Worm (Caenorhabditis elegans) whole organism, L4 larva: ENCODE measurements around the gene srm-1.

Experiments
- F37D6.2 ChIP-seq: sonication (generic microtip); optimal IDR thresholded peaks from 2 replicates; lab custom pipeline; 2016; ENCODE audit warnings: mild to moderate bottlenecking, missing genetic modification characterization, missing compliant biosample characterization
- F44E2.7 ChIP-seq: fragments of 200-800 bp; sonication (Bioruptor generic); IDR thresholded peaks from 2 replicates; pipeline ENCODE4 v2.1.2; 2022; ENCODE audit warnings: missing genetic modification characterization, missing compliant biosample characterization
- R02D3.7 ChIP-seq: fragments of 150-350 bp; sonication (generic microtip); optimal IDR thresholded peaks from 3 replicates; lab custom pipeline; 2014; ENCODE audit warnings: missing biosample characterization, missing genetic modification characterization
- T26A8.4 ChIP-seq: fragments of 200-800 bp; sonication (Bioruptor generic); IDR thresholded peaks from 2 replicates; pipeline ENCODE4 v1.3.6; 2022; ENCODE audit warnings: missing genetic modification characterization, missing compliant biosample characterization
- Y105C5A.15 ChIP-seq: fragments of 200-800 bp; sonication (Bioruptor generic); IDR thresholded peaks from 2 replicates; pipeline ENCODE4 v1.3.6; 2022; ENCODE audit warnings: missing genetic modification characterization, missing compliant biosample characterization
- Y48G9A.11 ChIP-seq: fragments of 200-800 bp; sonication (Bioruptor generic); IDR thresholded peaks from 2 replicates; pipeline ENCODE4 v1.3.6; 2022; ENCODE audit warnings: missing genetic modification reagents, missing genetic modification characterization, missing compliant biosample characterization
- ZK546.5 ChIP-seq, 2 experiments: sonication (generic microtip); optimal IDR thresholded peaks; 2 replicates each; lab custom pipeline; 2017; ENCODE audit warnings: missing biosample characterization in 2 of 2, missing genetic modification characterization in 2 of 2
- aly-2 ChIP-seq: sonication (generic microtip); optimal IDR thresholded peaks from 2 replicates; lab custom pipeline; 2018; ENCODE audit warnings: missing biosample characterization, missing genetic modification characterization
- ama-1 ChIP-seq: fragments of 150-350 bp; optimal IDR thresholded peaks from 2 replicates; lab custom pipeline; 2014; ENCODE audit warnings: inconsistent platforms, mixed read lengths
- ces-1 ChIP-seq: fragments of 150-350 bp; sonication (generic microtip); optimal IDR thresholded peaks from 4 replicates; lab custom pipeline; 2014; ENCODE audit warnings: missing biosample characterization, missing genetic modification reagents, missing genetic modification characterization
- ctbp-1 ChIP-seq: fragments of 200-800 bp; sonication (Bioruptor generic); IDR thresholded peaks from 2 replicates; pipeline ENCODE4 v1.3.6; 2022; ENCODE audit warnings: missing genetic modification reagents, missing genetic modification characterization, missing compliant biosample characterization
- dmd-9 ChIP-seq: fragments of 200-800 bp; sonication (Bioruptor generic); IDR thresholded peaks from 2 replicates; pipeline ENCODE4 v1.3.6; 2022; ENCODE audit warnings: missing genetic modification reagents, missing genetic modification characterization, missing compliant biosample characterization
- dpl-1 ChIP-seq: fragments of 150-350 bp; optimal IDR thresholded peaks from 2 replicates; lab custom pipeline; 2014; ENCODE audit warnings: missing biosample characterization, missing genetic modification reagents, missing genetic modification characterization
- hif-1 ChIP-seq, 2 experiments: sonication (generic microtip); optimal IDR thresholded peaks; 2 replicates each; lab custom pipeline; 2016 to 2017; ENCODE audit warnings: missing compliant biosample characterization in 2 of 2, missing genetic modification characterization in 2 of 2, missing genetic modification reagents in 2 of 2, missing genotype in 2 of 2, mild to moderate bottlenecking in 1 of 2
- hmg-1.1 ChIP-seq: fragments of 200-800 bp; sonication (Bioruptor generic); IDR thresholded peaks from 2 replicates; pipeline ENCODE4 v1.3.6; 2022; ENCODE audit warnings: missing genetic modification reagents, missing genetic modification characterization, missing compliant biosample characterization
- lin-13 ChIP-seq: fragments of 150-350 bp; optimal IDR thresholded peaks from 2 replicates; lab custom pipeline; 2014; ENCODE audit warnings: missing biosample characterization, missing genetic modification reagents, missing genetic modification characterization
- lin-39 ChIP-seq: fragments of 150-350 bp; optimal IDR thresholded peaks from 2 replicates; lab custom pipeline; 2014; ENCODE audit warnings: missing biosample characterization, missing genetic modification reagents, missing genetic modification characterization
- mes-2 ChIP-seq: sonication (generic microtip); optimal IDR thresholded peaks from 2 replicates; lab custom pipeline; 2016; ENCODE audit warnings: missing genotype, mild to moderate bottlenecking, missing genetic modification characterization, missing compliant biosample characterization; ENCODE audit not compliant: poor library complexity, severe bottlenecking
- nhr-11 ChIP-seq: fragments of 150-350 bp; optimal IDR thresholded peaks from 2 replicates; lab custom pipeline; 2014; ENCODE audit warnings: missing biosample characterization, missing genetic modification characterization
- nhr-111 ChIP-seq: fragments of 200-800 bp; sonication (Bioruptor generic); optimal IDR thresholded peaks from 2 replicates; lab custom pipeline; 2018; ENCODE audit warnings: mild to moderate bottlenecking, missing genetic modification characterization, missing compliant biosample characterization
- nhr-25 ChIP-seq: sonication (generic microtip); optimal IDR thresholded peaks from 2 replicates; lab custom pipeline; 2017; ENCODE audit warnings: missing genetic modification characterization, mild to moderate bottlenecking, missing compliant biosample characterization, antibody characterized with exemption, moderate library complexity, borderline replicate concordance; ENCODE audit not compliant: insufficient read depth
- nhr-41 ChIP-seq: fragments of 200-800 bp; sonication (Bioruptor generic); IDR thresholded peaks from 2 replicates; pipeline ENCODE4 v1.3.6; 2022; ENCODE audit warnings: missing genetic modification reagents, missing genetic modification characterization, missing compliant biosample characterization
- nhr-42 ChIP-seq: fragments of 200-800 bp; sonication (Bioruptor generic); IDR thresholded peaks from 2 replicates; pipeline ENCODE4 v1.3.6; 2022; ENCODE audit warnings: missing genetic modification characterization, missing compliant biosample characterization
- nhr-48 ChIP-seq: sonication (generic microtip); optimal IDR thresholded peaks from 2 replicates; lab custom pipeline; 2016; ENCODE audit warnings: mild to moderate bottlenecking, missing genetic modification characterization, missing compliant biosample characterization
- nhr-6 ChIP-seq: fragments of 150-350 bp; optimal IDR thresholded peaks from 2 replicates; lab custom pipeline; 2014; ENCODE audit warnings: missing biosample characterization, missing genetic modification characterization
- rbr-2 ChIP-seq: sonication (generic microtip); optimal IDR thresholded peaks from 2 replicates; lab custom pipeline; 2016; ENCODE audit warnings: missing genotype, missing genetic modification characterization, missing compliant biosample characterization
- set-16 ChIP-seq: fragments of 200-800 bp; sonication (Bioruptor generic); IDR thresholded peaks from 2 replicates; pipeline ENCODE4 v1.3.6; 2022; ENCODE audit warnings: missing genetic modification reagents, missing genetic modification characterization, missing compliant biosample characterization
- spr-3 ChIP-seq: fragments of 200-800 bp; sonication (Bioruptor generic); optimal IDR thresholded peaks from 2 replicates; lab custom pipeline; 2018; ENCODE audit warnings: mild to moderate bottlenecking, missing genetic modification characterization, missing compliant biosample characterization
- unc-62 ChIP-seq, 3 experiments: fragments of 150-350 bp in 1 of 3; sonication (generic microtip); optimal IDR thresholded peaks in 2 of 3; peaks in 1 of 3; 1 replicate in 1 of 3; 2 replicates in 2 of 3; lab custom pipeline; 2014 to 2017; ENCODE audit warnings: missing biosample characterization in 3 of 3, missing genetic modification characterization in 3 of 3, missing genetic modification reagents in 3 of 3, missing genotype in 1 of 3

srm-1 gene

DNA sequence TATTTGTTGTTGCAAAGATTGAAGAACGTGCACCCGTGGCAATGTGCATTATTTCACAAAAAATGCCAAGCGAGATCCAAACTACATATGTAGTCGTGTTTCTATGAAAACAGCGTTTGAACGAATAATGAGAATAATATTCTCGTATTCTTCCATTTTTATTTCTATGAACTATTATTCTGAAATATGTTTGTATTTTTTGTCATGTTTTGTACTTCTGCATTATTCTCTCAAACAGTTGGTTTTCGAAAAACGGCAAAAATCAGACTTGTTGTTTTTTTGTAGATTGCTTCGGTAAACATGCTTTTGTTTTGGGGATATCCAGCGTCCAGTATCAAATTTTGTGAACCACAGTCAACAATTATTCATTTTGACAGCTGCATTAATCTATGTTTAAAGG lies 26.1 kb upstream of the srm-1 start, which contains the start of gene clec-177:
Gene clec-177 (plus strand): TSS at position 301 of the 400 bp plus-strand sequence.
- TF ChIP-seq nhr-11 (tag; lab: Kevin White, UChicago) (no peak), mes-2 (tag; lab: Kevin White, UChicago) (no peak), nhr-25 (tag; lab: Kevin White, UChicago) (no peak), nhr-48 (no peak), nhr-41 (GFP tag; lab: Robert Waterston, UW) (no peak), hif-1 (tag; optimal IDR thresholded peaks at IDR 0.05; lab: Kevin White, UChicago) (no peak), nhr-6 (tag; lab: Kevin White, UChicago) (no peak), spr-3 (GFP tag; lab: Kevin White, UChicago) (no peak)

DNA sequence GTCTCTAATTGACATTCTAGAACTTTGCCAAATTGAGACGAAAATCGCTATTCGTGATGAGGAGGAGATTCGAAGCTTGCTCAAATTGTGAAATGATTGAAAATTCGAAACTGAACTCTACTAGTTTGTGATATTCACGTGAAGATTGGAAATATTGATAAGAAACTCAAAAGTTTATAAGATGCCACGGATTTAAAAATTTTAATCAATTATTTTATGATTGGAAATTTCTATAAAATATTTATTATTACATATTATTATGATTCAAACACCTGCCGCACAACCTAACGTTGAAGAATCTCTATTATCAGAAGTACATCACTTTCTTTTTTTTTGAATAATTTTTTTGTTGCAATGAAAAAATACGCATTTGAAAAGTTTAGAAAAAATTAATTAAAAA lies 23.8 kb upstream of the srm-1 start, which contains the start of gene E03H12.7:
Gene E03H12.7 (minus strand): TSS at position 101 of the 400 bp plus-strand sequence.
- TF ChIP-seq lin-13 (GFP tag; lab: Kevin White, UChicago), result no peak

ce11 chrIV:4992089-4992488 lies 20.3 kb upstream of the srm-1 start, which contains the start of gene str-162:
Gene str-162 (plus strand): TSS chrIV:4992389.
- TF ChIP-seq Y48G9A.11, result no peak
- TF ChIP-seq ctbp-1 (GFP tag; lab: Robert Waterston, UW), result no peak
- TF ChIP-seq ama-1 (lab: Kevin White, UChicago), result no peak
- no peak for TF ChIP-seq F44E2.7 (GFP tag; lab: Robert Waterston, UW)
- TF ChIP-seq ces-1 (GFP tag; lab: Kevin White, UChicago), result no peak
- peak in 1 of 2 experiments; percentile 13 for TF ChIP-seq unc-62 (GFP tag; optimal IDR thresholded peaks at IDR 0.05 in 1 of 2; lab: Kevin White, UChicago)
- TF ChIP-seq unc-62 (tag; optimal IDR thresholded peaks at IDR 0.05; lab: Kevin White, UChicago), result no peak
- TF ChIP-seq, all 104 proteins: peak for 1

DNA sequence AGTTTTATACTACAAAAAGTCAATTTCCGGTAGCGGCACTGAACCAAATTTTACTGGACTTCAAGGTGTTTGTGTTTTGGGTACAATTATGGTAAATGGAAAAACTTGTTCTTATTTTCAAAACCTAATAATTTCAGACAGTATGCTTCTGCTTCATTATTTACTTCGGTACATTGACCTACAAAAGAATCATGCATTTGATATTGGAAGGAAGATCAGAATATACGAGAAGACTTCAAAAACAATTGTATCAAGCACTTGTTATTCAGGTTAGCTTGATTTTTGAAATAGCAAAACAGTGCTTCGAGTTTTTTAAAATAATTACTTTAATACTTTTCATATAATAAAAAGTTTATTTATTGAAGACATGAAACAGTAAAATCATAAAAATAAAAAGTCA lies 19.2 kb upstream of the srm-1 start:
- TF ChIP-seq unc-62 (GFP tag; optimal IDR thresholded peaks at IDR 0.05 in 1 of 2; lab: Kevin White, UChicago) (peak in 1 of 2 experiments; percentile 96), unc-62 (tag; optimal IDR thresholded peaks at IDR 0.05; lab: Kevin White, UChicago) (no peak), F37D6.2 (tag; lab: Kevin White, UChicago) (no peak)

ce11 chrIV:4995842-4996241 lies 16.5 kb upstream of the srm-1 start, which contains the start of gene ssq-2:
Gene ssq-2 (plus strand): TSS chrIV:4996142.
- TF ChIP-seq ZK546.5 (tag; optimal IDR thresholded peaks at IDR 0.05; lab: Kevin White, UChicago) (no peak), hmg-1.1 (no peak), T26A8.4 (GFP tag; lab: Robert Waterston, UW) (no peak), dmd-9 (GFP tag; lab: Robert Waterston, UW) (no peak), lin-39 (tag; lab: Kevin White, UChicago) (no peak), rbr-2 (no peak)

DNA sequence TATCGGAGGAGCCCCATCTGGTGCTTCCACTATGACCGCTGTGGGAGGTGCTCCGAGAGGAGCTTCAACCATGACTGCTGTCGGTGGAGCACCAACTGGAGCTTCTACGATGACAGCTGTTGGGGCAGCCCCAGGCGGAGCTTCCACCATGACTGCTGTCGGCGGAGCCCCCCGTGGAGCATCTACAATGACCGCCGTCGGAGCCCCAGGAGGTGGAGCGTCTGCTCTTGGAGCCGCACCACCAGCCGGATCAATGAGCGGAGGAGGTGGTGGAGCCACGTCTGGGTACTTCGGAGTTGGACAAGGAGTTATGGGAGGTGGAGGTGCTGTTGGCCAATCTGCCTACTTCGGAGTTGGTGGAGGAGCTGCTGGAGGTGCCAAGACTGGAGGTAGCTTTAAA lies 15.4 kb upstream of the srm-1 start:
- TF ChIP-seq set-16 (GFP tag; lab: Robert Waterston, UW), result peak; percentile 94
- TF ChIP-seq nhr-42, result no peak

DNA sequence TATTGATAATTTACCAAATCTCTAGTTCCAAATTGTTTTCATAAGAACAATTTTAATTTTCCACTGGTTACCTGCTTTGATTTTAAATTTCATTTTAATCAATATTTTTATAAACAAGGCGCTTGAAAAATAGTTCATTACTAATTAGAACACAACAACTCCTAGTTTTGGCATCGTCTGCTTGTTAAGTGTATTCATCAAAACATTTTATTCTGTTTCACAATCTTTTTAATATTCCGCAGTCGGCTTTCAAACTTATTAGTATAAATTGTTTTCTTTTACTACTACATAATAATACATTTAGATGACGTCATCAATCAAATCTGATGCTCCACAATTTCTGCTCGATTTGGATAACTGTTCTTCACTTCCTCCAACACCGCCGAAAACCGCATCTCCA lies 9.9 kb upstream of the srm-1 start, which contains the start of gene pes-1:
Gene pes-1 (plus strand): TSS at position 301 of the 400 bp plus-strand sequence.
- TF ChIP-seq dpl-1 (no peak), Y105C5A.15 (no peak), nhr-111 (GFP tag; lab: Kevin White, UChicago) (no peak), R02D3.7 (tag; lab: Kevin White, UChicago) (no peak), nhr-48 (no peak), aly-2 (tag; lab: Kevin White, UChicago) (no peak)
